Worm (Caenorhabditis elegans) whole organism, L1 larva: ENCODE results near the gene T08D2.6.
"Not testable (repeated sequence)": the region's sequence is repeated elsewhere in the genome, so short reads cannot be mapped to it uniquely, and the experiment has no call there.

Experiments used
- aly-2 ChIP-seq: fragments of 150-350 bp; optimal IDR thresholded peaks from 2 replicates; lab custom pipeline; 2014; ENCODE audit warnings: missing biosample characterization, missing genetic modification characterization
- ama-1 ChIP-seq: fragments of 150-350 bp; optimal IDR thresholded peaks from 2 replicates; lab custom pipeline; 2014
- ceh-8 ChIP-seq: fragments of 200-800 bp; sonication (Bioruptor generic); optimal IDR thresholded peaks from 2 replicates; lab custom pipeline; 2018; ENCODE audit warnings: mild to moderate bottlenecking, missing genetic modification characterization, moderate library complexity, missing compliant biosample characterization
- ceh-82 ChIP-seq, 3 experiments: fragments of 150-350 bp in 1 of 3; sonication (generic microtip) in 2 of 3; optimal IDR thresholded peaks; 2 replicates each; lab custom pipeline; 2014 to 2017; ENCODE audit warnings: missing biosample characterization in 3 of 3, missing genetic modification characterization in 3 of 3
- ceh-88 ChIP-seq: fragments of 200-800 bp; sonication (Bioruptor generic); IDR thresholded peaks from 2 replicates; pipeline ENCODE4 v1.3.6; 2022; ENCODE audit warnings: missing genetic modification characterization, missing compliant biosample characterization
- dsc-1 ChIP-seq: sonication (generic microtip); optimal IDR thresholded peaks from 2 replicates; lab custom pipeline; 2016; ENCODE audit warnings: mild to moderate bottlenecking, missing genetic modification characterization, missing compliant biosample characterization
- efl-1 ChIP-seq, 4 experiments: fragments of 150-350 bp; optimal IDR thresholded peaks in 3 of 4; peaks in 1 of 4; 1 replicate in 1 of 4; 2 replicates in 3 of 4; lab custom pipeline; 2014; ENCODE audit warnings: missing biosample characterization in 2 of 4, missing genetic modification characterization in 2 of 4, missing genetic modification reagents in 2 of 4
- elt-3 ChIP-seq, 6 experiments: fragments of 150-350 bp in 1 of 6; sonication (generic microtip); optimal IDR thresholded peaks; 2 replicates each; lab custom pipeline; 2017 to 2018; ENCODE audit warnings: missing biosample characterization in 6 of 6, missing genetic modification characterization in 6 of 6, inconsistent platforms in 1 of 6
- ets-5 ChIP-seq: fragments of 200-800 bp; sonication (Bioruptor generic); IDR thresholded peaks from 2 replicates; pipeline ENCODE4 v1.3.6; 2022; ENCODE audit warnings: missing genetic modification characterization, missing compliant biosample characterization
- fkh-4 ChIP-seq: sonication (generic microtip); optimal IDR thresholded peaks from 2 replicates; lab custom pipeline; 2016; ENCODE audit warnings: missing compliant biosample characterization, missing genetic modification characterization, borderline replicate concordance
- fkh-8 ChIP-seq: sonication (generic microtip); optimal IDR thresholded peaks from 2 replicates; lab custom pipeline; 2016; ENCODE audit warnings: mild to moderate bottlenecking, missing genetic modification characterization, missing compliant biosample characterization
- fos-1 ChIP-seq: fragments of 150-350 bp; optimal IDR thresholded peaks from 2 replicates; lab custom pipeline; 2014; ENCODE audit warnings: missing biosample characterization, missing genetic modification characterization
- hlh-4 ChIP-seq: sonication (generic microtip); optimal IDR thresholded peaks from 2 replicates; lab custom pipeline; 2016; ENCODE audit warnings: mild to moderate bottlenecking, missing genetic modification characterization, missing compliant biosample characterization
- jun-1 ChIP-seq: fragments of 150-350 bp; optimal IDR thresholded peaks from 2 replicates; lab custom pipeline; 2014; ENCODE audit warnings: missing biosample characterization, missing genetic modification reagents, missing genetic modification characterization
- lin-14 ChIP-seq: fragments of 200-800 bp; sonication (Bioruptor generic); optimal IDR thresholded peaks from 2 replicates; lab custom pipeline; 2018; ENCODE audit warnings: mild to moderate bottlenecking, missing genetic modification characterization, moderate library complexity, missing compliant biosample characterization
- lin-15B ChIP-seq: fragments of 150-350 bp; sonication (generic microtip); optimal IDR thresholded peaks from 3 replicates; lab custom pipeline; 2014; ENCODE audit warnings: missing biosample characterization, missing genetic modification characterization
- lin-35 ChIP-seq, 2 experiments: fragments of 150-350 bp; optimal IDR thresholded peaks; 2 replicates each; lab custom pipeline; 2014; ENCODE audit warnings: missing biosample characterization in 2 of 2, missing genetic modification characterization in 2 of 2, missing genetic modification reagents in 2 of 2
- lsy-2 ChIP-seq, 2 experiments: fragments of 150-350 bp; optimal IDR thresholded peaks; 2 replicates each; lab custom pipeline; 2014; ENCODE audit warnings: missing biosample characterization in 2 of 2, missing genetic modification characterization in 2 of 2
- mef-2 ChIP-seq: fragments of 150-350 bp; optimal IDR thresholded peaks from 2 replicates; lab custom pipeline; 2014; ENCODE audit warnings: missing biosample characterization, missing genetic modification characterization
- nhr-12 ChIP-seq: sonication (generic microtip); optimal IDR thresholded peaks from 2 replicates; lab custom pipeline; 2017; ENCODE audit warnings: missing biosample characterization, missing genetic modification characterization
- nhr-28 ChIP-seq: fragments of 150-350 bp; optimal IDR thresholded peaks from 2 replicates; lab custom pipeline; 2014; ENCODE audit warnings: missing biosample characterization, missing genetic modification characterization
- nhr-71 ChIP-seq: sonication (generic microtip); optimal IDR thresholded peaks from 2 replicates; lab custom pipeline; 2016; ENCODE audit warnings: mild to moderate bottlenecking, missing genetic modification characterization, moderate library complexity, missing compliant biosample characterization
- nhr-76 ChIP-seq: sonication (generic microtip); optimal IDR thresholded peaks from 2 replicates; lab custom pipeline; 2017; ENCODE audit warnings: missing biosample characterization, missing genetic modification characterization
- nhr-77 ChIP-seq: fragments of 150-350 bp; optimal IDR thresholded peaks from 2 replicates; lab custom pipeline; 2014; ENCODE audit warnings: missing biosample characterization, missing genetic modification characterization
- nhr-90 ChIP-seq: sonication (generic microtip); optimal IDR thresholded peaks from 2 replicates; lab custom pipeline; 2016; ENCODE audit warnings: mild to moderate bottlenecking, missing genetic modification characterization, missing compliant biosample characterization; ENCODE audit not compliant: poor library complexity
- skn-1 ChIP-seq: fragments of 150-350 bp; optimal IDR thresholded peaks from 2 replicates; lab custom pipeline; 2014; ENCODE audit warnings: missing biosample characterization, missing genetic modification characterization
- snu-23 ChIP-seq: sonication (generic microtip); optimal IDR thresholded peaks from 2 replicates; lab custom pipeline; 2016; ENCODE audit warnings: missing genetic modification characterization, missing compliant biosample characterization
- sox-4 ChIP-seq: sonication (generic microtip); optimal IDR thresholded peaks from 2 replicates; lab custom pipeline; 2016; ENCODE audit warnings: missing genetic modification characterization, missing compliant biosample characterization
- sptf-1 ChIP-seq: fragments of 150-350 bp; optimal IDR thresholded peaks from 2 replicates; lab custom pipeline; 2014; ENCODE audit warnings: missing biosample characterization, missing genetic modification characterization
- tbx-2 ChIP-seq: sonication (generic microtip); optimal IDR thresholded peaks from 2 replicates; lab custom pipeline; 2016; ENCODE audit warnings: missing genetic modification characterization, missing compliant biosample characterization
- unc-30 ChIP-seq: sonication (generic microtip); optimal IDR thresholded peaks from 2 replicates; lab custom pipeline; 2017; ENCODE audit warnings: missing biosample characterization, missing genetic modification characterization
- unc-62 ChIP-seq: fragments of 150-350 bp; optimal IDR thresholded peaks from 2 replicates; lab custom pipeline; 2014; ENCODE audit warnings: missing biosample characterization, missing genetic modification reagents, missing genetic modification characterization
- unc-86 ChIP-seq: sonication (generic microtip); optimal IDR thresholded peaks from 2 replicates; lab custom pipeline; 2016; ENCODE audit warnings: missing genetic modification characterization, missing compliant biosample characterization
- vab-15 ChIP-seq: sonication (generic microtip); optimal IDR thresholded peaks from 2 replicates; lab custom pipeline; 2017; ENCODE audit warnings: missing genotype, mild to moderate bottlenecking, missing genetic modification characterization, missing compliant biosample characterization
- ztf-4 ChIP-seq: fragments of 150-350 bp; optimal IDR thresholded peaks from 2 replicates; lab custom pipeline; 2014; ENCODE audit warnings: missing biosample characterization, missing genetic modification characterization

T08D2.6 gene

DNA sequence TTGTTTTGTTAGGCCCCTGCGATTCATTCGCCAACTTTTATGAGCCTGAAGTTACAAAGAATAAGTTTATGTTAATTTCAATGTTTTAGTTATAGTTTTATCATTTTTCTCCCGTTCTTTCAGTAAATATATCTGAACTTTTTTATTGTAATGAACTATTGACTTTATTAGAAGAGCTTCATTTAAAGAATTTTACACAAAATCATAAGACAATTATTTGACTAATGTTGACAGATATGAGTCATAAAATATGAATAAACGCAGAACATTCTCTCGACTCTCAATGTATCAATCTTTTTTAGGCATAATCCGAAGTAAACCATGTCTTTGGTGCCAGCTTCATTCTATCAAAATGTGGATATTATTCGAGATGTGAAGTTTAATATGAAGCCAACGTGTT lies 4.9 kb downstream of the T08D2.6 start, which contains the start of the genes T08D2.5 and T08D2.4:
Gene T08D2.5, plus strand, starts transcription at position 301 of the 400 bp plus-strand sequence.
Gene T08D2.4, plus strand, starts transcription at position 322 of the 400 bp plus-strand sequence.
- TF ChIP-seq jun-1 (no peak), ama-1 (lab: Kevin White, UChicago) (no peak), nhr-77 (tag; lab: Kevin White, UChicago) (no peak), nhr-28 (tag; lab: Kevin White, UChicago) (no peak)

DNA sequence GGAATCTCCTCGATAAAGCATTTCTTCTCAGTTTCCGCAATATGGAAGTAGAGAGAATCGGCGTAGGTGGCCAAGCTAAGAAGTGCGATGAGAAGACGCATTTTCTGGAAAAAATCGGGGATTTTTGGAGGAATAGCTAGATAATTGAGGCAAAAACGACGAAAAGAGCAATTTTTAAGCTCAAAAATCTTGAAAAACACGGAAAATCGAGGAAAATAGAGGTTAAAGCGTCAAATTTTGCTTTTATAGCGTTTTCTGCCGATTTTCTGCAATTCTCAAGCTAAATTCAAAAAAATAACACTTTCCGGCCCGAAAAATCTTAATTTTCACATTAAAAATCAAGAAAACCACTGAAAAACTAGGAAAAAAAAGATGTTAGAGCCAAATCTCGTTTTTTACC lies 18.9 kb downstream of the T08D2.6 start, which contains the start of gene tmed-12:
Gene tmed-12, minus strand, starts transcription at position 101 of the 400 bp plus-strand sequence.
- not testable (repeated sequence) for TF ChIP-seq ets-5 (GFP tag; lab: Robert Waterston, UW); sptf-1 (tag; lab: Kevin White, UChicago); tbx-2 (tag; lab: Kevin White, UChicago)

DNA sequence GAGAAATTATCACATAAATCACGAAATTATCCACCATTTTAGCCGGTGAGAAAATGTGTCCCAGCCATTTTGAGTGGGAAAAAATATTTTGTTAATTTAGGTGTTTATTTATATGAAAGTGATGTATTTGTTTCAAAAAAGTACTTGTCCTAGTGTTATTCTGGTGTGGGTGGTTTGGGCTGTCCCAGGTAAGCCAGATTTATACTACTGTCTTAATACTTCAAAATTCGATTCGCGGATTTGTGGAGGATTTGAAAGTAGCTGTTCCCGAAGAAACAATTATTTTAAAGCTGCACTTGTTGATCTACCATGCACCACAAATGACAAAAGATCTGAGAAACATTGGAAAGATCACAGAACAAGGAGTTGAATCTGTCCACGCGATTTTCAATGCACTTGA lies 34.1 kb downstream of the T08D2.6 start, which contains the start of gene Y73B3A.11:
Gene Y73B3A.11, plus strand, starts transcription at position 301 of the 400 bp plus-strand sequence.
- TF ChIP-seq ama-1 (lab: Kevin White, UChicago), result no peak
- TF ChIP-seq unc-30 (tag; lab: Kevin White, UChicago), result no peak
- no peak for TF ChIP-seq vab-15 (tag; lab: Kevin White, UChicago)
- no peak for TF ChIP-seq elt-3 (tag; optimal IDR thresholded peaks at IDR 0.05; lab: Kevin White, UChicago)
- TF ChIP-seq hlh-4 (tag; lab: Kevin White, UChicago), result no peak
- no peak for TF ChIP-seq nhr-12 (tag; lab: Kevin White, UChicago)
- no peak for TF ChIP-seq ztf-4 (tag; lab: Kevin White, UChicago)
- TF ChIP-seq sox-4, result no peak
- no peak for TF ChIP-seq fkh-4 (tag; lab: Kevin White, UChicago)

DNA sequence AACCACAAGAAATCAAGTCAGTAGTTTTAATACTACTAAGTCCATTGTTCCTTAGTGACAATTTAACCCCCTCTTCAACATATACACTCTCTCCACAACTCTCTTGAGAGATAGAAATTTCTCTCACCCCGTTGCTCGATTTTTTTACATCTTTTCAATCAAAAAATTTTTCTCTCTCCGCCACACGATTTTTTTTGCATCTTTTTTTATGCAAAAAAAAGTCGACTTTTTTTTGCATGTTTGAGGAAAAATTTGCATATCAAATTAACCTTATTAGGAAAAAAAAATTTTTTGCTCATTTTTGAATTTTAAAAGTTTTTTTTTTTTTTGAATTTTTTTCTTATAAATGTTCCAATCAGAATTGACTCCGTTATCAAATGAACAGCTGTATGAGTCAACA lies 35.1 kb downstream of the T08D2.6 start:
- TF ChIP-seq dsc-1 (tag; lab: Kevin White, UChicago), result peak; percentile 11
- TF ChIP-seq hlh-4 (tag; lab: Kevin White, UChicago), result no peak
- peak; percentile 25 for TF ChIP-seq nhr-71 (tag; lab: Kevin White, UChicago)
- TF ChIP-seq lsy-2 (tag; optimal IDR thresholded peaks at IDR 0.05; lab: Kevin White, UChicago), result peak in 1 of 2 experiments; percentile 27
- peak; percentile 10 for TF ChIP-seq snu-23
- TF ChIP-seq lin-15B, result no peak
- TF ChIP-seq efl-1 (optimal IDR thresholded peaks at IDR 0.05; lab: Kevin White, UChicago), result no peak
- TF ChIP-seq efl-1 (GFP tag; optimal IDR thresholded peaks at IDR 0.05 in 1 of 2; lab: Kevin White, UChicago), result peak in 1 of 2 experiments; percentile 4
- TF ChIP-seq lin-14 (GFP tag; lab: Kevin White, UChicago), result peak; percentile 54

DNA sequence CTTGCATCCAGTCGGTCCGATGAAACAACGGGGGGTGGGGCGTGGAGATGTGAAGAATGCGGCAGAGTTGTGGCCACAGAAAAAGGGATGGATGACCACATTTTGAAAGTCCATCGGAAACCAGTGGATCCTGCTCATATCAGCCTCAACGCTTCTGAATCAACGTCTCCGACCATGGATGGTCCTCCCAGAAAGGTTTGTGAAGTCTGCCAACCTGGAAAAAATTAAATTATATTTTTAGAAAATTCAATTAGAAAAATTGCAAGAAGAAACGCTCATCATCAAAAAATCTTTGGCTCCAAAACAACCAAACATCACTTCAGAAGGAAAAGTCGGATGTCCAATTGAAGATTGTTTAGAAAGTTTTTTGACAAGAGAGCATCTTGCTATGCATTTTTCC lies 40.8 kb downstream of the T08D2.6 start, which contains the start of gene Y73B3A.8:
Gene Y73B3A.8, minus strand, starts transcription at position 101 of the 400 bp plus-strand sequence.
- TF ChIP-seq nhr-12 (tag; lab: Kevin White, UChicago), result no peak
- TF ChIP-seq mef-2 (tag; lab: Kevin White, UChicago), result no peak
- TF ChIP-seq nhr-90 (tag; lab: Kevin White, UChicago), result no peak
- no peak for TF ChIP-seq skn-1 (tag; lab: Kevin White, UChicago)
- no peak for TF ChIP-seq ceh-8
- no peak for TF ChIP-seq fos-1 (tag; lab: Kevin White, UChicago)
- TF ChIP-seq aly-2 (tag; lab: Kevin White, UChicago), result no peak
- no peak for TF ChIP-seq ceh-82 (tag; optimal IDR thresholded peaks at IDR 0.05; lab: Kevin White, UChicago)
- TF ChIP-seq lin-35 (GFP tag; optimal IDR thresholded peaks at IDR 0.05; lab: Kevin White, UChicago), result no peak
- no peak for TF ChIP-seq ceh-88 (GFP tag; lab: Robert Waterston, UW)
- TF ChIP-seq nhr-76 (tag; lab: Kevin White, UChicago), result no peak
- no peak for TF ChIP-seq sox-4
- TF ChIP-seq unc-62 (GFP tag; lab: Kevin White, UChicago), result no peak
- TF ChIP-seq fkh-8 (tag; lab: Kevin White, UChicago), result no peak
- no peak for TF ChIP-seq lsy-2 (tag; optimal IDR thresholded peaks at IDR 0.05; lab: Kevin White, UChicago)
- TF ChIP-seq unc-86 (tag; lab: Kevin White, UChicago), result no peak
- TF ChIP-seq, all 84 proteins: peak for 0
